Worm (Caenorhabditis elegans) whole organism, midembryonic: ENCODE measurements around the gene nlp-78.

ENCODE experiments used
- T22C8.4 ChIP-seq: fragments of 200-800 bp; sonication (Bioruptor generic); IDR thresholded peaks from 2 replicates; pipeline ENCODE4 v1.3.6; 2022; ENCODE audit warnings: missing genetic modification characterization, missing compliant biosample characterization
- cog-1 ChIP-seq: sonication (generic microtip); optimal IDR thresholded peaks from 2 replicates; lab custom pipeline; 2016; ENCODE audit warnings: missing genetic modification characterization, missing compliant biosample characterization
- flt-1 ChIP-seq: fragments of 200-800 bp; sonication (Bioruptor generic); IDR thresholded peaks from 2 replicates; pipeline ENCODE4 v1.3.6; 2022; ENCODE audit warnings: missing genetic modification characterization, missing compliant biosample characterization
- klf-2 ChIP-seq: fragments of 200-800 bp; sonication (Bioruptor generic); conservative IDR thresholded peaks from 2 replicates; pipeline ENCODE4 v1.3.6; 2022; ENCODE audit warnings: missing genetic modification reagents, missing genetic modification characterization, missing compliant biosample characterization
- med-1 ChIP-seq: sonication (generic microtip); optimal IDR thresholded peaks from 2 replicates; lab custom pipeline; 2017; ENCODE audit warnings: missing genetic modification characterization, mild to moderate bottlenecking, missing compliant biosample characterization, antibody characterized with exemption, missing genetic modification reagents; ENCODE audit not compliant: insufficient read depth
- ref-1 ChIP-seq: fragments of 200-800 bp; sonication (Bioruptor generic); conservative IDR thresholded peaks from 2 replicates; pipeline ENCODE4 v1.3.6; 2022; ENCODE audit warnings: missing genetic modification reagents, missing genetic modification characterization, missing compliant biosample characterization
- tab-1 ChIP-seq: fragments of 200-800 bp; sonication (Bioruptor generic); IDR thresholded peaks from 2 replicates; pipeline ENCODE4 v1.3.6; 2022; ENCODE audit warnings: missing genetic modification characterization, missing compliant biosample characterization
- ztf-23 ChIP-seq: fragments of 200-800 bp; sonication (Bioruptor generic); IDR thresholded peaks from 2 replicates; pipeline ENCODE4 v1.3.6; 2022; ENCODE audit warnings: missing genetic modification reagents, missing genetic modification characterization, missing compliant biosample characterization
- ztf-29 ChIP-seq: fragments of 200-800 bp; sonication (Bioruptor generic); IDR thresholded peaks from 2 replicates; pipeline ENCODE4 v1.3.6; 2022; ENCODE audit warnings: missing genetic modification reagents, missing genetic modification characterization, missing compliant biosample characterization

Gene nlp-78

ce11 chrII:9135878-9136277 lies at the start of gene nlp-78:
TSS of gene nlp-78 (plus strand) at chrII:9136178.
- TF ChIP-seq ztf-29 (GFP tag; lab: Robert Waterston, UW) (no peak), klf-2 (no peak), T22C8.4 (GFP tag; lab: Robert Waterston, UW) (no peak), tab-1 (GFP tag; lab: Robert Waterston, UW) (no peak)

- TF ChIP-seq ztf-29 (GFP tag; lab: Robert Waterston, UW) (no peak), flt-1 (GFP tag; lab: Robert Waterston, UW) (no peak), med-1 (GFP tag; lab: Kevin White, UChicago) (no peak)
Observed at ce11 chrII:9086308-9086707, 49.7 kb upstream of the nlp-78 start, which contains the start of gene hlh-3. TSS of gene hlh-3 (plus strand) at chrII:9086608.

- TF ChIP-seq flt-1 (GFP tag; lab: Robert Waterston, UW): no peak
- no peak for TF ChIP-seq klf-2
- no peak for TF ChIP-seq ref-1 (GFP tag; lab: Robert Waterston, UW)
- TF ChIP-seq cog-1 (tag; lab: Kevin White, UChicago): no peak
- no peak for TF ChIP-seq ztf-23 (GFP tag; lab: Robert Waterston, UW)
- no peak for TF ChIP-seq ztf-29 (GFP tag; lab: Robert Waterston, UW)
- no peak for TF ChIP-seq med-1 (GFP tag; lab: Kevin White, UChicago)
- no peak for TF ChIP-seq tab-1 (GFP tag; lab: Robert Waterston, UW)
- no peak for TF ChIP-seq T22C8.4 (GFP tag; lab: Robert Waterston, UW)
Observed at ce11 chrII:9092910-9093309, 43.1 kb upstream of the nlp-78 start.

- TF ChIP-seq ztf-29 (GFP tag; lab: Robert Waterston, UW) (no peak), T22C8.4 (GFP tag; lab: Robert Waterston, UW) (no peak), tab-1 (GFP tag; lab: Robert Waterston, UW) (no peak)
Observed at ce11 chrII:9093584-9093983, 42.4 kb upstream of the nlp-78 start, which contains the start of gene C07H4.1. TSS of gene C07H4.1 (minus strand) at chrII:9093684.

ce11 chrII:9094247-9094790 lies 41.7 kb upstream of the nlp-78 start:
- TF ChIP-seq ztf-23 (GFP tag; lab: Robert Waterston, UW): no peak
- TF ChIP-seq flt-1 (GFP tag; lab: Robert Waterston, UW): no peak
- TF ChIP-seq T22C8.4 (GFP tag; lab: Robert Waterston, UW): no peak
- no peak for TF ChIP-seq tab-1 (GFP tag; lab: Robert Waterston, UW)

- no peak for TF ChIP-seq flt-1 (GFP tag; lab: Robert Waterston, UW)
- TF ChIP-seq ref-1 (GFP tag; lab: Robert Waterston, UW): no peak
- TF ChIP-seq ztf-29 (GFP tag; lab: Robert Waterston, UW): no peak
- TF ChIP-seq klf-2: no peak
- TF ChIP-seq med-1 (GFP tag; lab: Kevin White, UChicago): no peak
- no peak for TF ChIP-seq tab-1 (GFP tag; lab: Robert Waterston, UW)
- TF ChIP-seq T22C8.4 (GFP tag; lab: Robert Waterston, UW): no peak
- no peak for TF ChIP-seq cog-1 (tag; lab: Kevin White, UChicago)
- no peak for TF ChIP-seq ztf-23 (GFP tag; lab: Robert Waterston, UW)
Observed at ce11 chrII:9097302-9097701, 38.7 kb upstream of the nlp-78 start.

- TF ChIP-seq ref-1 (GFP tag; lab: Robert Waterston, UW): no peak
- TF ChIP-seq flt-1 (GFP tag; lab: Robert Waterston, UW): no peak
- TF ChIP-seq ztf-23 (GFP tag; lab: Robert Waterston, UW): no peak
- TF ChIP-seq tab-1 (GFP tag; lab: Robert Waterston, UW): no peak
- no peak for TF ChIP-seq ztf-29 (GFP tag; lab: Robert Waterston, UW)
Observed at ce11 chrII:9098505-9098904, 37.5 kb upstream of the nlp-78 start, which contains the start of gene clh-5. TSS of gene clh-5 (minus strand) at chrII:9098605.

ce11 chrII:9099017-9099416 lies 37.0 kb upstream of the nlp-78 start, which contains the start of gene T24H10.1:
TSS of gene T24H10.1 (plus strand) at chrII:9099371.
- TF ChIP-seq ztf-23 (GFP tag; lab: Robert Waterston, UW): no peak
- no peak for TF ChIP-seq ref-1 (GFP tag; lab: Robert Waterston, UW)
- TF ChIP-seq T22C8.4 (GFP tag; lab: Robert Waterston, UW): no peak

ce11 chrII:9100798-9101197 lies 35.2 kb upstream of the nlp-78 start, which contains the start of gene T24H10.5:
TSS of gene T24H10.5 (plus strand) at chrII:9101098.
- TF ChIP-seq ref-1 (GFP tag; lab: Robert Waterston, UW): no peak

ce11 chrII:9102623-9103022 lies 33.4 kb upstream of the nlp-78 start:
- TF ChIP-seq klf-2 (0 out of 2 replicates have a peak, but pooled peaks have one; percentile 14), tab-1 (GFP tag; lab: Robert Waterston, UW) (peak; percentile 83), flt-1 (GFP tag; lab: Robert Waterston, UW) (peak; percentile 89), ztf-29 (GFP tag; lab: Robert Waterston, UW) (0 out of 2 replicates have a peak, but pooled peaks have one; percentile 28), ztf-23 (GFP tag; lab: Robert Waterston, UW) (peak; percentile 60; the same call in 1 of the 2 replicates), T22C8.4 (GFP tag; lab: Robert Waterston, UW) (peak; percentile 21; the same call in 1 of the 2 replicates), ref-1 (GFP tag; lab: Robert Waterston, UW) (0 out of 2 replicates have a peak, but pooled peaks have one; percentile 28)
